Worm (Caenorhabditis elegans): Measurements from ENCODE around the gene mdt-15.

DNA sequence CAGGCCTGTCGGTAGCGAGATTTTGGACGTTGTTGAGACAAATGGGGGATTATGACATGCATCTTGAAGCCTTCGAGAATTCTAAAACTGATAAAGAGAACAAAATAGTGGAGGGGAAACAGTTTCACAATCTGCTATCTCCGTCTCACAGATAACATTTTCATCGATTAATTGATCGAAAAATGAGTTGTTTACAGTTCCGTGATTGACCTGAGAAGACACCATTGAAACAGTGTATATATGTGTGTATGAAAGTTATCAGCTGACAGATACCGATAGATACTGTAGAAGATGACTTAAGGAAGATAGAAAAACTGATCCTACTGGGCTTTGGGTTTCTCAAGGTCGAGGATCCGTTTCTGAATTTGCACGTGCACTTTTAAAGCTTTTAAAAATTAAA, 5.6 kb upstream of the mdt-15 start:
- TF ChIP-seq unc-62 (GFP tag; optimal IDR thresholded peaks at IDR 0.05 in 1 of 2), result no peak
- TF ChIP-seq unc-62 (tag; optimal IDR thresholded peaks at IDR 0.05), result no peak
- no peak for TF ChIP-seq zag-1 (tag; optimal IDR thresholded peaks at IDR 0.05)
- TF ChIP-seq nhr-237 (tag; optimal IDR thresholded peaks at IDR 0.05), result no peak
- no peak for TF ChIP-seq duxl-1 (tag; optimal IDR thresholded peaks at IDR 0.05; ENCODE audit: poor library complexity)
- TF ChIP-seq daf-12 (tag; optimal IDR thresholded peaks at IDR 0.05), result no peak
- no peak for TF ChIP-seq nhr-77 (tag; optimal IDR thresholded peaks at IDR 0.05)
- TF ChIP-seq ceh-44 (GFP tag; IDR thresholded peaks at IDR 0.05), result no peak
- TF ChIP-seq snpc-4 (tag; optimal IDR thresholded peaks at IDR 0.05), result no peak
- peak; percentile 49 for TF ChIP-seq nhr-6 (tag; optimal IDR thresholded peaks at IDR 0.05)
- TF ChIP-seq vab-7 (GFP tag; IDR thresholded peaks at IDR 0.05), result no peak
- TF ChIP-seq ceh-82 (tag; optimal IDR thresholded peaks at IDR 0.05), result no peak
- TF ChIP-seq mdt-29 (GFP tag; IDR thresholded peaks at IDR 0.05), result no peak

Data from whole organism, L4 larva.